Fruit fly (Drosophila melanogaster) whole organism, embryonic: ENCODE measurements around the gene trbd.

ENCODE experiments used
- Asciz ChIP-seq: fragments of 200-800 bp; sonication (Bioruptor generic); optimal IDR thresholded peaks from 2 replicates; lab custom pipeline; 2017; ENCODE audit warnings: missing biosample characterization, mild to moderate bottlenecking, missing genetic modification characterization, missing genetic modification reagents
- B-H2 ChIP-seq: fragments of 200-800 bp; sonication (Bioruptor generic); optimal IDR thresholded peaks from 2 replicates; lab custom pipeline; 2018; ENCODE audit warnings: missing biosample characterization, mild to moderate bottlenecking, missing genetic modification characterization
- CG10431 ChIP-seq: fragments of 200-800 bp; sonication (Bioruptor generic); optimal IDR thresholded peaks from 3 replicates; lab custom pipeline; 2018; ENCODE audit warnings: missing biosample characterization, mild to moderate bottlenecking, missing genetic modification characterization
- CG11085 ChIP-seq: fragments of 200-800 bp; sonication (Bioruptor generic); IDR thresholded peaks from 2 replicates; pipeline ENCODE4 v1.3.6; 2022; ENCODE audit warnings: missing biosample characterization, missing genetic modification characterization
- CG12155 ChIP-seq: fragments of 200-800 bp; sonication (Bioruptor generic); optimal IDR thresholded peaks from 3 replicates; lab custom pipeline; 2016; ENCODE audit warnings: missing biosample characterization, missing genetic modification characterization
- CG14050 ChIP-seq: fragments of 200-800 bp; sonication (Bioruptor generic); IDR thresholded peaks from 3 replicates; pipeline ENCODE4 v1.3.6; 2022; ENCODE audit warnings: missing biosample characterization, missing genetic modification characterization
- CG15073 ChIP-seq: fragments of 200-800 bp; sonication (Bioruptor generic); optimal IDR thresholded peaks from 2 replicates; lab custom pipeline; 2016; ENCODE audit warnings: missing biosample characterization, missing genetic modification characterization
- CG16813 ChIP-seq: fragments of 200-800 bp; sonication (Bioruptor generic); IDR thresholded peaks from 3 replicates; pipeline ENCODE4 v1.3.6; 2022; ENCODE audit warnings: missing biosample characterization, missing genetic modification characterization; ENCODE audit not compliant: partially characterized antibody
- CG16863 ChIP-seq: fragments of 200-800 bp; sonication (Bioruptor generic); optimal IDR thresholded peaks from 3 replicates; lab custom pipeline; 2016; ENCODE audit warnings: missing biosample characterization, missing genetic modification characterization
- CG2199 ChIP-seq: fragments of 200-800 bp; sonication (Bioruptor generic); IDR thresholded peaks from 3 replicates; pipeline ENCODE4 v1.3.6; 2022; ENCODE audit warnings: missing biosample characterization, missing genetic modification characterization
- CG2889 ChIP-seq: fragments of 200-800 bp; sonication (Bioruptor generic); IDR thresholded peaks from 3 replicates; pipeline ENCODE4 v1.3.6; 2022; ENCODE audit warnings: missing biosample characterization, missing genetic modification characterization
- CG31365 ChIP-seq: fragments of 200-800 bp; sonication (Bioruptor generic); optimal IDR thresholded peaks from 2 replicates; lab custom pipeline; 2018; ENCODE audit warnings: missing biosample characterization, mild to moderate bottlenecking, missing genetic modification characterization
- CG3163 ChIP-seq: fragments of 200-800 bp; sonication (Bioruptor generic); optimal IDR thresholded peaks from 3 replicates; lab custom pipeline; 2016; ENCODE audit warnings: missing biosample characterization, missing genetic modification characterization
- CG7271 ChIP-seq: fragments of 200-800 bp; sonication (Bioruptor generic); optimal IDR thresholded peaks from 2 replicates; lab custom pipeline; 2018; ENCODE audit warnings: missing biosample characterization, mild to moderate bottlenecking, missing genetic modification characterization, moderate library complexity
- CG7556 ChIP-seq: fragments of 200-800 bp; sonication (Bioruptor generic); optimal IDR thresholded peaks from 2 replicates; lab custom pipeline; 2017; ENCODE audit warnings: missing biosample characterization, mild to moderate bottlenecking, missing genetic modification characterization
- CG7963 ChIP-seq: fragments of 200-800 bp; sonication (Bioruptor generic); IDR thresholded peaks from 3 replicates; pipeline ENCODE4 v1.3.6; 2022; ENCODE audit warnings: missing biosample characterization, missing genetic modification characterization; ENCODE audit not compliant: partially characterized antibody
- CG7987 ChIP-seq: fragments of 200-800 bp; sonication (Bioruptor generic); optimal IDR thresholded peaks from 2 replicates; lab custom pipeline; 2018; ENCODE audit warnings: missing biosample characterization, mild to moderate bottlenecking, missing genetic modification characterization, moderate library complexity
- CG8765 ChIP-seq: fragments of 200-800 bp; sonication (Bioruptor generic); IDR thresholded peaks from 2 replicates; pipeline ENCODE4 v1.3.6; 2022; ENCODE audit warnings: missing biosample characterization, missing genetic modification characterization
- CTCF ChIP-seq: fragments of 200-800 bp; sonication (Bioruptor generic); optimal IDR thresholded peaks from 2 replicates; lab custom pipeline; 2017; ENCODE audit warnings: missing biosample characterization, mild to moderate bottlenecking, missing genetic modification characterization, moderate library complexity
- CkIIα-i1 ChIP-seq: fragments of 200-800 bp; sonication (Bioruptor generic); IDR thresholded peaks from 2 replicates; pipeline ENCODE4 v1.3.6; 2022; ENCODE audit warnings: missing biosample characterization, missing genetic modification characterization
- D ChIP-seq, 2 experiments: fragments of 200-800 bp in 1 of 2; fragments of >200 bp in 1 of 2; sonication (Bioruptor generic) in 1 of 2; optimal IDR thresholded peaks; 2 replicates in 1 of 2; 3 replicates in 1 of 2; lab custom pipeline; 2017; ENCODE audit warnings: mild to moderate bottlenecking in 1 of 2, missing biosample characterization in 1 of 2, missing genetic modification characterization in 1 of 2, missing genetic modification reagents in 1 of 2
- Dll ChIP-seq: fragments of 200-800 bp; sonication (Bioruptor generic); IDR thresholded peaks from 4 replicates; pipeline ENCODE4 v1.3.6; 2022; ENCODE audit warnings: missing biosample characterization, missing genetic modification characterization; ENCODE audit not compliant: partially characterized antibody
- Dp ChIP-seq: fragments of 200-800 bp; sonication (Bioruptor generic); optimal IDR thresholded peaks from 2 replicates; lab custom pipeline; 2018; ENCODE audit warnings: missing biosample characterization, mild to moderate bottlenecking, missing genetic modification characterization, moderate library complexity
- Ets65A ChIP-seq: fragments of 200-800 bp; sonication (Bioruptor generic); peaks from one replicate; lab custom pipeline; 2016; ENCODE audit warnings: missing biosample characterization, missing genetic modification characterization
- HHEX ChIP-seq: fragments of 200-800 bp; sonication (Bioruptor generic); optimal IDR thresholded peaks from 3 replicates; lab custom pipeline; 2017; ENCODE audit warnings: missing biosample characterization, mild to moderate bottlenecking, missing genetic modification characterization, missing genetic modification reagents
- Hmx ChIP-seq: fragments of 200-800 bp; sonication (Bioruptor generic); optimal IDR thresholded peaks from 2 replicates; lab custom pipeline; 2016; ENCODE audit warnings: missing biosample characterization, missing genetic modification characterization
- Hr39 ChIP-seq: fragments of >200 bp; optimal IDR thresholded peaks from 2 replicates; lab custom pipeline; 2017
- Hr78 ChIP-seq, 2 experiments: fragments of 200-800 bp in 1 of 2; fragments of >200 bp in 1 of 2; sonication (Bioruptor generic) in 1 of 2; optimal IDR thresholded peaks; 2 replicates each; lab custom pipeline; 2017 to 2019; ENCODE audit warnings: missing biosample characterization in 2 of 2, missing genetic modification characterization in 2 of 2, mild to moderate bottlenecking in 1 of 2, moderate library complexity in 1 of 2
- Lim3 ChIP-seq: fragments of 200-800 bp; sonication (Bioruptor generic); IDR thresholded peaks from 2 replicates; pipeline ENCODE4 v1.3.6; 2022; ENCODE audit warnings: missing biosample characterization, missing genetic modification characterization
- Nf-YA ChIP-seq: fragments of 200-800 bp; sonication (Bioruptor generic); IDR thresholded peaks from 2 replicates; pipeline ENCODE4 v1.3.6; 2022; ENCODE audit warnings: missing biosample characterization, missing genetic modification characterization
- Ptx1 ChIP-seq: fragments of 200-800 bp; sonication (Bioruptor generic); IDR thresholded peaks from 2 replicates; pipeline ENCODE4 v1.3.6; 2022; ENCODE audit warnings: missing biosample characterization, missing genetic modification characterization
- aop ChIP-seq: fragments of 200-800 bp; sonication (Bioruptor generic); IDR thresholded peaks from 2 replicates; pipeline ENCODE4 v1.3.6; 2022; ENCODE audit warnings: missing biosample characterization, missing genetic modification characterization
- ato ChIP-seq: fragments of 200-800 bp; sonication (Bioruptor generic); IDR thresholded peaks from 2 replicates; pipeline ENCODE4 v1.3.6; 2022; ENCODE audit warnings: missing biosample characterization, missing genetic modification characterization; ENCODE audit not compliant: partially characterized antibody
- bab2 ChIP-seq: fragments of 200-800 bp; sonication (Bioruptor generic); optimal IDR thresholded peaks from 2 replicates; lab custom pipeline; 2016; ENCODE audit warnings: missing biosample characterization, missing genetic modification characterization
- crol ChIP-seq: fragments of 200-800 bp; sonication (Bioruptor generic); IDR thresholded peaks from 2 replicates; pipeline ENCODE4 v1.3.6; 2022; ENCODE audit warnings: missing biosample characterization, missing genetic modification characterization
- dmrt11E ChIP-seq: fragments of 200-800 bp; sonication (Bioruptor generic); optimal IDR thresholded peaks from 3 replicates; lab custom pipeline; 2018; ENCODE audit warnings: missing biosample characterization, mild to moderate bottlenecking, missing genetic modification characterization, moderate library complexity
- ewg ChIP-seq: fragments of 200-800 bp; sonication (Bioruptor generic); optimal IDR thresholded peaks from 3 replicates; lab custom pipeline; 2017; ENCODE audit warnings: mild to moderate bottlenecking, missing biosample characterization, missing genetic modification reagents, missing genetic modification characterization
- grau ChIP-seq: fragments of 200-800 bp; optimal IDR thresholded peaks from 3 replicates; lab custom pipeline; 2019; ENCODE audit warnings: missing biosample characterization, mild to moderate bottlenecking, missing genetic modification characterization, moderate library complexity
- gsb ChIP-seq: fragments of 200-800 bp; sonication (Bioruptor generic); IDR thresholded peaks from 2 replicates; pipeline ENCODE4 v1.3.6; 2022; ENCODE audit warnings: missing biosample characterization, missing genetic modification characterization
- h ChIP-seq: fragments of >200 bp; optimal IDR thresholded peaks from 2 replicates; lab custom pipeline; 2017
- mirr ChIP-seq: fragments of 200-800 bp; sonication (Bioruptor generic); optimal IDR thresholded peaks from 3 replicates; lab custom pipeline; 2018; ENCODE audit warnings: missing biosample characterization, mild to moderate bottlenecking, missing genetic modification characterization
- pfk ChIP-seq: fragments of 200-800 bp; sonication (Bioruptor generic); optimal IDR thresholded peaks from 2 replicates; lab custom pipeline; 2018; ENCODE audit warnings: missing biosample characterization, mild to moderate bottlenecking, missing genetic modification characterization, moderate library complexity
- pros ChIP-seq: fragments of 200-800 bp; sonication (Bioruptor generic); optimal IDR thresholded peaks from 3 replicates; lab custom pipeline; 2019; ENCODE audit warnings: missing biosample characterization, mild to moderate bottlenecking, missing genetic modification characterization, moderate library complexity
- ranshi ChIP-seq: fragments of 200-800 bp; sonication (Bioruptor generic); IDR thresholded peaks from 2 replicates; pipeline ENCODE4 v1.3.6; 2022; ENCODE audit warnings: missing biosample characterization, missing genetic modification characterization
- row ChIP-seq: fragments of 200-800 bp; sonication (Bioruptor generic); IDR thresholded peaks from 3 replicates; pipeline ENCODE4 v1.3.6; 2022; ENCODE audit warnings: missing biosample characterization, missing genetic modification characterization
- sisA ChIP-seq: fragments of 200-800 bp; sonication (Bioruptor generic); IDR thresholded peaks from 2 replicates; pipeline ENCODE4 v1.3.6; 2022; ENCODE audit warnings: missing biosample characterization, missing genetic modification characterization
- sna ChIP-seq: fragments of 200-800 bp; sonication (Bioruptor generic); IDR thresholded peaks from 2 replicates; pipeline ENCODE4 v1.3.6; 2022; ENCODE audit warnings: missing biosample characterization, missing genetic modification characterization; ENCODE audit not compliant: partially characterized antibody
- so ChIP-seq: fragments of 200-800 bp; sonication (Bioruptor generic); IDR thresholded peaks from 3 replicates; pipeline ENCODE4 v1.3.6; 2022; ENCODE audit warnings: missing biosample characterization, missing genetic modification characterization
- tna ChIP-seq: fragments of 200-800 bp; sonication (Bioruptor generic); IDR thresholded peaks from 2 replicates; pipeline ENCODE4 v1.3.6; 2022; ENCODE audit warnings: missing biosample characterization, missing genetic modification characterization; ENCODE audit not compliant: partially characterized antibody
- usp ChIP-seq: fragments of >200 bp; optimal IDR thresholded peaks from 2 replicates; lab custom pipeline; 2017; ENCODE audit warnings: missing biosample characterization, missing genetic modification characterization
- zfh1 ChIP-seq: fragments of 200-800 bp; sonication (Bioruptor generic); IDR thresholded peaks from 3 replicates; pipeline ENCODE4 v1.3.6; 2022; ENCODE audit warnings: missing biosample characterization, missing genetic modification characterization

Gene trbd

DNA sequence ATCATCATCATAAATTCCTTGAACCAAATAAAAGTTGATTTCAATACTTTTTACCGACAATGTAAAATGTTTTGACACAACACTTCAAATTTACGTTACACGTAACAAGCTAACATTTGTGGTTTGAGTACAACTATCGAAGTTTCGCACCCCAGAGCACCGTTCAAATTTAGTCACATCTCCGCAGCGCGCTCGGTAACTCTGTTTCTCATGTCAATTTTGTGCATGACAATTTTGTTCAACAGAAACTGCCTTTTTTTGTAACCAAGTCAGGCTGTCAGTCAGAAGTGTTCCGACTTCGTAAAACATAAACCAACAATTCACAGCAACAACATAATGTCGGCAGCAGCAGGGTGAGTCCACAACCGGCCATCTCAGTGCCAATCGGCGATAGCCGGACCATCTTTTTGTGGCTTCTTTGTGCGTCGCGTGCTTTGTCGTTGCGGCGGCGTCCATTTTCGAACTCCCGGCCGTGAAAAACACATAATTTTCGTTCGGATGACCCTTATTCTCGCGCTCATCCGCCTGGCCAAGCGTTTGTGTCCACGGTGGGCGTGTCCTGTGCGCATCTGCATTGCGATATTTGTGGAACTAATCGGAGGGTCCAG is 33.0 kb downstream of the trbd start, which contains the start of gene p23 (continued):
- TF ChIP-seq ranshi (GFP tag; lab: Robert Waterston, UW), result no peak
- TF ChIP-seq CG11085 (GFP tag; lab: Robert Waterston, UW), result no peak
- no peak; the same call in 2 of the 3 replicates for TF ChIP-seq zfh1
- no peak for TF ChIP-seq grau (tag; lab: Kevin White, UChicago)
- TF ChIP-seq h (lab: Kevin White, UChicago), result no peak
- no peak for TF ChIP-seq mirr (GFP tag; lab: Kevin White, UChicago)
- TF ChIP-seq usp (GFP tag; lab: Kevin White, UChicago), result no peak
- TF ChIP-seq Hr39, result no peak
- peak; percentile 3 for TF ChIP-seq CG7987
- no peak for TF ChIP-seq CG15073 (GFP tag; lab: Kevin White, UChicago)
- no peak for TF ChIP-seq Lim3 (GFP tag; lab: Robert Waterston, UW)
- no peak for TF ChIP-seq sna (GFP tag; lab: Robert Waterston, UW)
- TF ChIP-seq Asciz (GFP tag; lab: Kevin White, UChicago), result no peak
- TF ChIP-seq CG14050 (GFP tag; lab: Robert Waterston, UW), result no peak
- TF ChIP-seq ewg (GFP tag; lab: Kevin White, UChicago), result peak; percentile 41
- no peak for TF ChIP-seq sisA (GFP tag; lab: Robert Waterston, UW)
- TF ChIP-seq Dll, result peak; percentile 29; the same call in 1 of the 4 replicates
- TF ChIP-seq dmrt11E (tag; lab: Kevin White, UChicago), result no peak
- no peak for TF ChIP-seq CG7963 (GFP tag; lab: Robert Waterston, UW)
- TF ChIP-seq CG12155 (GFP tag; lab: Kevin White, UChicago), result peak; percentile 11
- no peak for TF ChIP-seq CG10431 (GFP tag; lab: Kevin White, UChicago)
- no peak for TF ChIP-seq pros (GFP tag; lab: Kevin White, UChicago)
- peak; percentile 32; the same call in 1 of the 3 replicates for TF ChIP-seq row (GFP tag; lab: Robert Waterston, UW)
- TF ChIP-seq bab2 (GFP tag; lab: Kevin White, UChicago), result no peak
- no peak for TF ChIP-seq CG7271
- TF ChIP-seq D (optimal IDR thresholded peaks at IDR 0.05; lab: Kevin White, UChicago), result peak; percentile 21
- no peak for TF ChIP-seq D (GFP tag; optimal IDR thresholded peaks at IDR 0.05; lab: Kevin White, UChicago)
- TF ChIP-seq tna (GFP tag; lab: Robert Waterston, UW), result peak; percentile 9; the same call in 1 of the 2 replicates
- TF ChIP-seq pfk (GFP tag; lab: Kevin White, UChicago), result no peak
- TF ChIP-seq Dp (GFP tag; lab: Kevin White, UChicago), result peak; percentile 51
- no peak for TF ChIP-seq Hmx
- no peak for TF ChIP-seq CG31365 (tag; lab: Kevin White, UChicago)
- no peak for TF ChIP-seq CkIIα-i1 (GFP tag; lab: Robert Waterston, UW)
- TF ChIP-seq Hr78 (GFP tag; optimal IDR thresholded peaks at IDR 0.05; lab: Kevin White, UChicago), result no peak
- no peak for TF ChIP-seq CG2889 (GFP tag; lab: Robert Waterston, UW)
- no peak for TF ChIP-seq CG3163 (GFP tag; lab: Kevin White, UChicago)
- no peak for TF ChIP-seq aop
- peak; percentile 52; the same call in 1 of the 3 replicates for TF ChIP-seq CG2199 (GFP tag; lab: Robert Waterston, UW)
- no peak for TF ChIP-seq B-H2 (GFP tag; lab: Kevin White, UChicago)
- TF ChIP-seq CG16813 (GFP tag; lab: Robert Waterston, UW), result peak; percentile 62
- TF ChIP-seq Ets65A (GFP tag; lab: Kevin White, UChicago), result no peak
- no peak for TF ChIP-seq Nf-YA (GFP tag; lab: Robert Waterston, UW)
- no peak for TF ChIP-seq so (GFP tag; lab: Robert Waterston, UW)
- TF ChIP-seq gsb (GFP tag; lab: Robert Waterston, UW), result no peak
- no peak for TF ChIP-seq crol (GFP tag; lab: Robert Waterston, UW)
- no peak for TF ChIP-seq Ptx1 (GFP tag; lab: Robert Waterston, UW)
- TF ChIP-seq ato (GFP tag; lab: Robert Waterston, UW), result no peak
- no peak for TF ChIP-seq CG8765 (GFP tag; lab: Robert Waterston, UW)
- TF ChIP-seq CTCF (GFP tag; lab: Kevin White, UChicago), result peak; percentile 81
- no peak for TF ChIP-seq HHEX (GFP tag; lab: Kevin White, UChicago)
- no peak for TF ChIP-seq CG16863 (GFP tag; lab: Kevin White, UChicago)
- TF ChIP-seq CG7556 (GFP tag; lab: Kevin White, UChicago), result no peak
